Fruit fly (Drosophila melanogaster): Measurements from ENCODE around the gene Sox21b.

- no peak for TF ChIP-seq CG8478 (optimal IDR thresholded peaks at IDR 0.05)
- no peak for TF ChIP-seq CTCF (optimal IDR thresholded peaks at IDR 0.05)
Measured at dm6 chr3L:14172174-14172940, 41.2 kb upstream of the Sox21b start.
